Fruit fly (Drosophila melanogaster) whole organism, prepupa: Measurements from ENCODE around the gene CG32679.

Experiments
- CG11294 ChIP-seq: fragments of 200-800 bp; sonication (Bioruptor generic); IDR thresholded peaks from 2 replicates; pipeline ENCODE4 v1.3.6; 2022; ENCODE audit warnings: missing biosample characterization, missing genetic modification characterization
- CG15336 ChIP-seq: fragments of 200-800 bp; sonication (Bioruptor generic); IDR thresholded peaks from 2 replicates; pipeline ENCODE4 v1.3.6; 2022; ENCODE audit warnings: missing biosample characterization, missing genetic modification characterization
- CG3032 ChIP-seq: fragments of 200-800 bp; optimal IDR thresholded peaks from 2 replicates; lab custom pipeline; 2019; ENCODE audit warnings: missing biosample characterization, mild to moderate bottlenecking, missing genetic modification characterization, moderate library complexity
- CG32006 ChIP-seq: fragments of 200-800 bp; sonication (Bioruptor generic); optimal IDR thresholded peaks from 3 replicates; lab custom pipeline; 2017; ENCODE audit warnings: missing biosample characterization, mild to moderate bottlenecking, missing genetic modification characterization
- CG6163 ChIP-seq: fragments of 200-800 bp; sonication (Bioruptor generic); IDR thresholded peaks from 3 replicates; pipeline ENCODE4 v1.3.6; 2022; ENCODE audit warnings: missing biosample characterization, missing genetic modification characterization
- CG6854 ChIP-seq: fragments of 200-800 bp; sonication (Bioruptor generic); optimal IDR thresholded peaks from 2 replicates; lab custom pipeline; 2017; ENCODE audit warnings: missing biosample characterization, mild to moderate bottlenecking, missing genetic modification characterization
- CG8319 ChIP-seq: fragments of 200-800 bp; sonication (Bioruptor generic); optimal IDR thresholded peaks from 3 replicates; lab custom pipeline; 2016; ENCODE audit warnings: missing biosample characterization, missing genetic modification characterization
- Gug ChIP-seq: fragments of 200-800 bp; sonication (Bioruptor generic); IDR thresholded peaks from 2 replicates; pipeline ENCODE4 v1.3.6; 2022; ENCODE audit warnings: missing biosample characterization, missing genetic modification characterization
- Hr39 ChIP-seq: fragments of 200-800 bp; sonication (Bioruptor generic); optimal IDR thresholded peaks from 2 replicates; lab custom pipeline; 2016; ENCODE audit warnings: missing biosample characterization, missing genetic modification characterization
- Sox14 ChIP-seq: fragments of 200-800 bp; sonication (Bioruptor generic); optimal IDR thresholded peaks from 3 replicates; lab custom pipeline; 2016; ENCODE audit warnings: missing biosample characterization, missing genetic modification characterization
- achi ChIP-seq: fragments of 200-800 bp; sonication (Bioruptor generic); optimal IDR thresholded peaks from 3 replicates; lab custom pipeline; 2016; ENCODE audit warnings: missing biosample characterization, missing genetic modification characterization

DNA sequence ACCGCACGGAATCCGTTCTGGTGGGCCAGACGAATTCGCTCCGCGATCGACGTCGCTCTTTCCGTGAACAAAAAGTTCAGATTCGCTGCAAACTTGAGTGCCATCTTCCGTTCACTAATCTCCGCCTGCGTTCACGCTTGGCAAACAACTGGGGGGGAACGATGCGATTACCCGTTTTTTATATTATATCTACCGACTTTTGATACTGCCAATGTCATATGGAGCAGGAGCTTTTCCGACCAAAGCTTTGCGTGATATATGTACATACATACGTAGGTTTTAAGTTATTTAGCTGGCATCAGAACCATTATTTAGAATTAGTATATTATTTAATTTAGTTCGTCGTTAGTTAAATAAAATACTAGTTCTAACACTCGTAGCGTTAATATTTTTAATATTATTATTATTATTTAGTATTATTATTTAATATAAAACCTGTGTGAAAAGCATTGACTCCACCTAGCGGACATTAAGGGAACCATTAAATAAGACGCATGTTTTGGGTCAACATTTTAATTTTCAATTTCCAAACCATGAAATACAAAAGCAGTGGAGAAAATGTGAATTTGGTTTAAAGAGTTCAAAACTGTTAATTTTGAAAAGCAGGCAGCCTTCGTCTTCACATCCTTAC lies 37.5 kb downstream of the CG32679 start, which contains the start of gene Gip:
- peak; percentile 28; the same call in 1 of the 2 replicates for TF ChIP-seq CG15336
- TF ChIP-seq CG32006 (GFP tag; lab: Kevin White, UChicago), result no peak
- TF ChIP-seq CG11294 (GFP tag; lab: Robert Waterston, UW), result no peak
- TF ChIP-seq Gug (GFP tag; lab: Robert Waterston, UW), result no peak
- TF ChIP-seq achi (GFP tag; lab: Kevin White, UChicago), result no peak
- no peak for TF ChIP-seq CG3032 (tag; lab: Kevin White, UChicago)
- no peak for TF ChIP-seq Hr39 (GFP tag; lab: Kevin White, UChicago)
- peak; percentile 47 for TF ChIP-seq CG6854 (GFP tag; lab: Kevin White, UChicago)
- peak; percentile 21 for TF ChIP-seq Sox14 (GFP tag; lab: Kevin White, UChicago)
- TF ChIP-seq CG6163 (GFP tag; lab: Robert Waterston, UW), result no peak; the same call in 2 of the 3 replicates
- no peak for TF ChIP-seq CG8319 (GFP tag; lab: Kevin White, UChicago)
